Worm (Caenorhabditis elegans) whole organism, L3 larva: ENCODE data around the gene F49C5.10.

Experiments used
- R02D3.7 ChIP-seq: fragments of 150-350 bp; optimal IDR thresholded peaks from 2 replicates; lab custom pipeline; 2014; ENCODE audit warnings: missing biosample characterization, missing genetic modification characterization
- ZK546.5 ChIP-seq: sonication (generic microtip); optimal IDR thresholded peaks from 2 replicates; lab custom pipeline; 2017; ENCODE audit warnings: missing biosample characterization, missing genetic modification characterization
- aly-2 ChIP-seq: fragments of 150-350 bp; optimal IDR thresholded peaks from 2 replicates; lab custom pipeline; 2014; ENCODE audit warnings: missing biosample characterization, missing genetic modification characterization
- ama-1 ChIP-seq: fragments of 150-350 bp; optimal IDR thresholded peaks from 2 replicates; lab custom pipeline; 2018
- ceh-16 ChIP-seq: sonication (generic microtip); optimal IDR thresholded peaks from 2 replicates; lab custom pipeline; 2017; ENCODE audit warnings: missing biosample characterization, missing genetic modification characterization
- ceh-28 ChIP-seq: fragments of 150-350 bp; optimal IDR thresholded peaks from 2 replicates; lab custom pipeline; 2014; ENCODE audit warnings: missing biosample characterization, missing genetic modification reagents, missing genetic modification characterization
- ceh-82 ChIP-seq: fragments of 150-350 bp; optimal IDR thresholded peaks from 2 replicates; lab custom pipeline; 2014; ENCODE audit warnings: missing biosample characterization, missing genetic modification characterization
- daf-12 ChIP-seq: fragments of 150-350 bp; optimal IDR thresholded peaks from 2 replicates; lab custom pipeline; 2014; ENCODE audit warnings: missing biosample characterization, missing genetic modification reagents, missing genetic modification characterization
- egl-5 ChIP-seq: fragments of 150-350 bp; optimal IDR thresholded peaks from 2 replicates; lab custom pipeline; 2017; ENCODE audit warnings: missing biosample characterization, missing genetic modification reagents, missing genetic modification characterization, inconsistent platforms
- elt-1 ChIP-seq: fragments of 150-350 bp; optimal IDR thresholded peaks from 2 replicates; lab custom pipeline; 2014; ENCODE audit warnings: missing biosample characterization, missing genetic modification characterization
- elt-2 ChIP-seq: sonication (generic microtip); optimal IDR thresholded peaks from 2 replicates; lab custom pipeline; 2016; ENCODE audit warnings: missing genetic modification reagents, mild to moderate bottlenecking, missing genetic modification characterization, missing compliant biosample characterization
- fkh-10 ChIP-seq: sonication (generic microtip); optimal IDR thresholded peaks from 2 replicates; lab custom pipeline; 2017; ENCODE audit warnings: missing biosample characterization, missing genetic modification reagents, missing genetic modification characterization
- fos-1 ChIP-seq: fragments of 150-350 bp; optimal IDR thresholded peaks from 2 replicates; lab custom pipeline; 2014; ENCODE audit warnings: missing biosample characterization, missing genetic modification characterization
- hmg-11 ChIP-seq: sonication (generic microtip); optimal IDR thresholded peaks from 2 replicates; lab custom pipeline; 2016; ENCODE audit warnings: missing genetic modification characterization, missing compliant biosample characterization
- lin-39 ChIP-seq: fragments of 150-350 bp; optimal IDR thresholded peaks from 2 replicates; lab custom pipeline; 2018; ENCODE audit warnings: missing biosample characterization, missing genetic modification reagents, missing genetic modification characterization
- lsy-12 ChIP-seq: sonication (generic microtip); optimal IDR thresholded peaks from 2 replicates; lab custom pipeline; 2016; ENCODE audit warnings: mild to moderate bottlenecking, missing genetic modification characterization, missing compliant biosample characterization
- mdl-1 ChIP-seq: fragments of 150-350 bp; optimal IDR thresholded peaks from 2 replicates; lab custom pipeline; 2014; ENCODE audit warnings: missing biosample characterization, missing genetic modification characterization
- nhr-11 ChIP-seq: fragments of 150-350 bp; optimal IDR thresholded peaks from 2 replicates; lab custom pipeline; 2014; ENCODE audit warnings: missing biosample characterization, missing genetic modification characterization
- nhr-12 ChIP-seq: fragments of 150-350 bp; optimal IDR thresholded peaks from 2 replicates; lab custom pipeline; 2014; ENCODE audit warnings: missing biosample characterization, missing genetic modification characterization
- nhr-23 ChIP-seq: fragments of 150-350 bp; optimal IDR thresholded peaks from 2 replicates; lab custom pipeline; 2014; ENCODE audit warnings: missing biosample characterization, missing genetic modification reagents, missing genetic modification characterization
- nhr-28 ChIP-seq: fragments of 150-350 bp; optimal IDR thresholded peaks from 2 replicates; lab custom pipeline; 2014; ENCODE audit warnings: missing biosample characterization, missing genetic modification characterization
- nhr-43 ChIP-seq: sonication (generic microtip); optimal IDR thresholded peaks from 2 replicates; lab custom pipeline; 2016; ENCODE audit warnings: mild to moderate bottlenecking, missing genetic modification characterization, missing compliant biosample characterization; ENCODE audit not compliant: poor library complexity, severe bottlenecking
- nhr-67 ChIP-seq: fragments of 150-350 bp; optimal IDR thresholded peaks from 2 replicates; lab custom pipeline; 2014; ENCODE audit warnings: missing biosample characterization, missing genetic modification characterization
- nhr-77 ChIP-seq: fragments of 150-350 bp; optimal IDR thresholded peaks from 2 replicates; lab custom pipeline; 2014; ENCODE audit warnings: missing biosample characterization, missing genetic modification characterization
- pqm-1 ChIP-seq: fragments of 150-350 bp; optimal IDR thresholded peaks from 2 replicates; lab custom pipeline; 2017; ENCODE audit warnings: missing biosample characterization, missing genetic modification characterization, inconsistent platforms
- sea-2 ChIP-seq: fragments of 150-350 bp; sonication (generic microtip); optimal IDR thresholded peaks from 4 replicates; lab custom pipeline; 2014; ENCODE audit warnings: missing biosample characterization, missing genetic modification reagents, missing genetic modification characterization
- skn-1 ChIP-seq: fragments of 150-350 bp; optimal IDR thresholded peaks from 2 replicates; lab custom pipeline; 2014; ENCODE audit warnings: missing biosample characterization, missing genetic modification characterization
- snpc-4 ChIP-seq: fragments of 150-350 bp; optimal IDR thresholded peaks from 2 replicates; lab custom pipeline; 2014; ENCODE audit warnings: missing biosample characterization, missing genetic modification characterization
- tbx-2 ChIP-seq: sonication (generic microtip); optimal IDR thresholded peaks from 2 replicates; lab custom pipeline; 2016; ENCODE audit warnings: mild to moderate bottlenecking, missing genetic modification characterization, missing compliant biosample characterization
- unc-62 ChIP-seq: fragments of 150-350 bp; sonication (generic microtip); optimal IDR thresholded peaks from 4 replicates; lab custom pipeline; 2014; ENCODE audit warnings: missing biosample characterization, missing genetic modification reagents, missing genetic modification characterization
- zag-1 ChIP-seq: fragments of 150-350 bp; optimal IDR thresholded peaks from 2 replicates; lab custom pipeline; 2014; ENCODE audit warnings: missing biosample characterization, missing genetic modification characterization
- ztf-11 ChIP-seq: fragments of 150-350 bp; optimal IDR thresholded peaks from 2 replicates; lab custom pipeline; 2014; ENCODE audit warnings: missing biosample characterization, missing genetic modification characterization

The F49C5.10 gene

DNA sequence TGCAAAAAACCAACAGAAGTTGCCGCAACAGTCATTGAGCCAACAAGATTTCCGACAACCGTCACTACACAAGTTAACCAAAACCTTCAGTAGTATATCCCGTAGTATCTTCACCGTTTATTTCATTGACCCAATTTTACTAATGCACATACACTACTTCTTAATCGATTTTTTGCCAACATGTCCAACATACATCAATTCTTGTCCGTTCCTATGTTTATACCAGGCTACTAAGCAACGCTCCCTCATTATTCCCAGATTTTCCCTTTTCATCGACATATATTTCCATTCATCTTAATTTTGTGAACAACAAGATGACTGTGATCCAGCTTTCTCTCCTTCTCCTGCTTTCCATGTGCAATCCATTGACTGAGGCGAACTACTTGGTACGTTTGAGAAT, 19.3 kb downstream of the F49C5.10 start, which contains the start of gene F49C5.7:
TSS of gene F49C5.7 (plus strand) at position 301 of the 400 bp plus-strand sequence.
- no peak for TF ChIP-seq elt-1 (tag; lab: Kevin White, UChicago)
- no peak for TF ChIP-seq zag-1 (tag; lab: Kevin White, UChicago)
- no peak for TF ChIP-seq nhr-28 (tag; lab: Kevin White, UChicago)
- no peak for TF ChIP-seq snpc-4
- TF ChIP-seq unc-62 (GFP tag; lab: Kevin White, UChicago), result no peak
- TF ChIP-seq nhr-12, result no peak
- TF ChIP-seq aly-2 (tag; lab: Kevin White, UChicago), result no peak
- TF ChIP-seq nhr-67 (tag; lab: Kevin White, UChicago), result no peak
- TF ChIP-seq nhr-77 (tag; lab: Kevin White, UChicago), result no peak
- no peak for TF ChIP-seq ceh-82 (tag; lab: Kevin White, UChicago)
- no peak for TF ChIP-seq R02D3.7
- TF ChIP-seq hmg-11 (tag; lab: Kevin White, UChicago), result no peak
- TF ChIP-seq nhr-11 (tag; lab: Kevin White, UChicago), result no peak

- TF ChIP-seq sea-2 (GFP tag; lab: Kevin White, UChicago), result no peak
Measured at ce11 chrII:12570523-12570922, 24.0 kb downstream of the F49C5.10 start, which contains the start of gene Y38E10A.1. Gene Y38E10A.1 (minus strand): TSS chrII:12570623.

DNA sequence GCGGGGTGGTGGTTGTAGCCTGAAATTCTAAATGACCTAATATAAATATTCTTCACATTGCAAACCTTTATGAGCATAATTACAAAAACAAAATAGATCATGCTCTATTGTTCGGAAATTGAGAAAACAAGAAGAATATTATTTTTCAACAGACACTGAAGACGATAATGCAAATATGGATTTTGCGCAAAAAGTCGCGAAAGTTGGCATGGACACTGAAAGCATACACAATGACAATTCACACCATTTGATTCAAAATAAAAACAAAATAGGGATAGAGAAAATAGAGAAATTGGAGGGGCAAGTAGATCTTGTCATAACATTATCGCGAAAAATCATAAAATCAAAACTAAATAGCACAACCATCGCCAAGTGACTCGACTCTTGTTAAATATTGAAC, 26.2 kb downstream of the F49C5.10 start, which contains the start of gene Y38E10A.35:
TSS of gene Y38E10A.35 (minus strand) at position 101 of the 400 bp plus-strand sequence.
- no peak for TF ChIP-seq nhr-43 (tag; lab: Kevin White, UChicago)
- TF ChIP-seq elt-2 (tag; lab: Kevin White, UChicago), result no peak
- no peak for TF ChIP-seq aly-2 (tag; lab: Kevin White, UChicago)
- TF ChIP-seq skn-1 (tag; lab: Kevin White, UChicago), result no peak
- TF ChIP-seq fkh-10, result no peak
- TF ChIP-seq ceh-16 (tag; lab: Kevin White, UChicago), result no peak
- TF ChIP-seq ZK546.5 (tag; lab: Kevin White, UChicago), result no peak
- no peak for TF ChIP-seq nhr-12
- no peak for TF ChIP-seq fos-1 (tag; lab: Kevin White, UChicago)
- no peak for TF ChIP-seq elt-1 (tag; lab: Kevin White, UChicago)
- no peak for TF ChIP-seq lin-39 (tag; lab: Kevin White, UChicago)
- TF ChIP-seq egl-5 (tag; lab: Kevin White, UChicago), result no peak
- no peak for TF ChIP-seq ztf-11 (tag; lab: Kevin White, UChicago)
- no peak for TF ChIP-seq nhr-11 (tag; lab: Kevin White, UChicago)

DNA sequence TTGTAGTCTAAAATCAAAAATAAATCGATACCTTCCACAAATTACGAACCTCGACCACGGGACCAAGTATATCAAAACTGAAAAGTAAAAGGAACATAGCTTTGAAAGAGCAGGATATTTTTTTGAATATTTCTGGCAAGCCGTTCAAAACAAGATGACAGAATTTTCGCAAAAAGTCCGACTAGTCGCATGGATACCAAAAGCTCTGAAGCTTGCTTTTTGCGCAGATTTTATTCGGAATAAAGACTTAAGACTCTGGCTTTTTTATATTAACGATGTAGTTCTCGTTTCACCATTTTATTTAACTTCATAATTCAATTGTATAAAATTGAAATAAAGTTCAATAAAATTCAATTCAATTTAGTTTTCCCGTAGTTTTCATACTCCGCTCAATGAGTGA, 27.0 kb downstream of the F49C5.10 start, which contains the start of gene Y38E10A.2:
TSS of gene Y38E10A.2 (minus strand) at position 101 of the 400 bp plus-strand sequence.
- TF ChIP-seq ceh-16 (tag; lab: Kevin White, UChicago) (no peak), nhr-28 (tag; lab: Kevin White, UChicago) (no peak), elt-1 (tag; lab: Kevin White, UChicago) (no peak), mdl-1 (tag; lab: Kevin White, UChicago) (no peak), tbx-2 (tag; lab: Kevin White, UChicago) (no peak)

ce11 chrII:12574668-12575067, 28.1 kb downstream of the F49C5.10 start, which contains the start of gene Y38E10A.3:
Gene Y38E10A.3 (minus strand): TSS chrII:12574768.
- TF ChIP-seq hmg-11 (tag; lab: Kevin White, UChicago), result no peak
- no peak for TF ChIP-seq mdl-1 (tag; lab: Kevin White, UChicago)
- TF ChIP-seq ama-1 (lab: Kevin White, UChicago), result no peak
- TF ChIP-seq lsy-12, result no peak
- TF ChIP-seq egl-5 (tag; lab: Kevin White, UChicago), result no peak
- TF ChIP-seq nhr-23, result no peak
- no peak for TF ChIP-seq skn-1 (tag; lab: Kevin White, UChicago)
- no peak for TF ChIP-seq R02D3.7

ce11 chrII:12577754-12578153, 31.2 kb downstream of the F49C5.10 start, which contains the start of gene clec-8:
Gene clec-8 (minus strand): TSS chrII:12578061.
- TF ChIP-seq pqm-1 (tag; lab: Kevin White, UChicago) (peak; percentile 74), ceh-28 (tag; lab: Kevin White, UChicago) (peak; percentile 27), daf-12 (no peak), elt-2 (tag; lab: Kevin White, UChicago) (peak; percentile 74)
- TF ChIP-seq, all 47 proteins: peak for 3
